Fruit fly (Drosophila melanogaster): Measurements from ENCODE around the gene Dhc16F.

The Dhc16F gene

DNA sequence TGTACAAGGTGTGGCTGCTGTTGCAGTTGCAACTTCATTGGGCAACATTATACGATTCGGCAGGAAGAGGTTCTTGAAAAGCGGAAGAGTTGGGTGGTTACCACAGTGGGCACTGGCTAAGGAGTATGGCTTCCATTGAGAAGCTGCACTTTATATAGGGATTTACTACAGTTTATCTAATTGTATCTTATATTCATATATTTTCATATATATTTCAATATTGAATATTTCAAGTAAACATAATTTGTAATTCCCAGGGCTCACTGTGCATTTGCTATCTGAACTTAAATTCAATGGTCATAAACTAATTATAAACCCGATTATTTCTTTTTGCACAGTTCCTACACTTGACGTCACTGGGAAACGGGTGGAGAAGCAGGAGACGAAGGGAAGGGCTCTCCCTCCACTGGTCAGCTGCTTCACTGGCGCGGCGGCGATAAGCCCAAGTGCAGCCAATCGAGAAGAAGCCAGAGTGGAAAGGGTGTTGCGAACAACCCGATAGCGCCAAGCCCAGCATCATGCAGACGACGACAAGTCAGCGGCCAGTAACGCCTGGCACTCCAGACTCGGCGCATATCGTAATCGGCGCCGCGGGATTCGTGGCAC, 30.6 kb downstream of the Dhc16F start (continued):
- no peak for TF ChIP-seq Hey (tag; optimal IDR thresholded peaks at IDR 0.05)
- no peak for TF ChIP-seq eyg (GFP tag; optimal IDR thresholded peaks at IDR 0.05)
- no peak for TF ChIP-seq chm (GFP tag; IDR thresholded peaks at IDR 0.05)
- no peak for TF ChIP-seq CG6272 (GFP tag; IDR thresholded peaks at IDR 0.05)
- TF ChIP-seq Med (GFP tag), result no peak
- TF ChIP-seq CG9876 (GFP tag; optimal IDR thresholded peaks at IDR 0.05), result no peak
- TF ChIP-seq CG8765 (GFP tag; IDR thresholded peaks at IDR 0.05), result no peak
- no peak for TF ChIP-seq crc (GFP tag; optimal IDR thresholded peaks at IDR 0.05)
- peak; percentile 28 for TF ChIP-seq Dek (tag; optimal IDR thresholded peaks at IDR 0.05)
- TF ChIP-seq sug (tag; optimal IDR thresholded peaks at IDR 0.05), result peak; percentile 15
- no peak for TF ChIP-seq CG9437 (GFP tag; optimal IDR thresholded peaks at IDR 0.05)
- TF ChIP-seq Dbx (GFP tag; IDR thresholded peaks at IDR 0.05), result peak; percentile 55; the same call in 1 of the 3 replicates
- TF ChIP-seq CG3838 (GFP tag; optimal IDR thresholded peaks at IDR 0.05), result no peak
- TF ChIP-seq NC2β (GFP tag; optimal IDR thresholded peaks at IDR 0.05), result no peak
- TF ChIP-seq fru (optimal IDR thresholded peaks at IDR 0.05), result no peak
- no peak for TF ChIP-seq danr (GFP tag; IDR thresholded peaks at IDR 0.05)
- TF ChIP-seq Chrac-16 (GFP tag; optimal IDR thresholded peaks at IDR 0.05), result no peak
- TF ChIP-seq Dad (GFP tag; optimal IDR thresholded peaks at IDR 0.05), result no peak
- no peak for TF ChIP-seq CG3163 (GFP tag; optimal IDR thresholded peaks at IDR 0.05)
- TF ChIP-seq Doc2 (GFP tag; IDR thresholded peaks at IDR 0.05), result no peak
- TF ChIP-seq PHDP (tag; optimal IDR thresholded peaks at IDR 0.05), result peak; percentile 53
- TF ChIP-seq odd (GFP tag; optimal IDR thresholded peaks at IDR 0.05), result no peak
- peak; percentile 48 for TF ChIP-seq Oli (tag; optimal IDR thresholded peaks at IDR 0.05)
- no peak for TF ChIP-seq twi (tag; optimal IDR thresholded peaks at IDR 0.05)
- peak in 1 of 2 experiments; percentile 37 for TF ChIP-seq dpn (GFP tag; optimal IDR thresholded peaks at IDR 0.05)
- TF ChIP-seq tio (GFP tag; optimal IDR thresholded peaks at IDR 0.05), result no peak
- TF ChIP-seq Nf-YA (GFP tag; IDR thresholded peaks at IDR 0.05), result no peak
- TF ChIP-seq gem (tag; optimal IDR thresholded peaks at IDR 0.05), result peak; percentile 62
- TF ChIP-seq CG11247 (GFP tag; IDR thresholded peaks at IDR 0.05), result no peak
- TF ChIP-seq CG13287 (GFP tag; IDR thresholded peaks at IDR 0.05; ENCODE audit: partially characterized antibody), result no peak
- no peak for TF ChIP-seq cg (GFP tag; optimal IDR thresholded peaks at IDR 0.05)
- TF ChIP-seq kah (GFP tag; optimal IDR thresholded peaks at IDR 0.05), result no peak
- no peak; the same call in 1 of the 2 replicates for TF ChIP-seq Taf1 (GFP tag; IDR thresholded peaks at IDR 0.05)
- TF ChIP-seq CG1792 (GFP tag; optimal IDR thresholded peaks at IDR 0.05), result no peak
- TF ChIP-seq CG17186 (GFP tag; optimal IDR thresholded peaks at IDR 0.05), result no peak
- no peak for TF ChIP-seq CG15601 (tag; optimal IDR thresholded peaks at IDR 0.05)
- no peak for TF ChIP-seq CG6813 (GFP tag; optimal IDR thresholded peaks at IDR 0.05)
- peak; percentile 40; the same call in 1 of the 2 replicates for TF ChIP-seq ranshi (GFP tag; IDR thresholded peaks at IDR 0.05)
- TF ChIP-seq CG2875 (GFP tag; optimal IDR thresholded peaks at IDR 0.05), result no peak
- no peak for TF ChIP-seq CG16813 (GFP tag; IDR thresholded peaks at IDR 0.05; ENCODE audit: partially characterized antibody)
- no peak for TF ChIP-seq ewg (GFP tag; optimal IDR thresholded peaks at IDR 0.05)
- TF ChIP-seq al (GFP tag; IDR thresholded peaks at IDR 0.05), result peak; percentile 47
- no peak for TF ChIP-seq tin (GFP tag; optimal IDR thresholded peaks at IDR 0.05)
- TF ChIP-seq CG3726 (GFP tag; IDR thresholded peaks at IDR 0.05), result no peak
- TF ChIP-seq chinmo (GFP tag; IDR thresholded peaks at IDR 0.05; ENCODE audit: partially characterized antibody), result no peak
- TF ChIP-seq Hmx (GFP tag; optimal IDR thresholded peaks at IDR 0.05), result no peak
- TF ChIP-seq CG11398 (GFP tag; optimal IDR thresholded peaks at IDR 0.05), result no peak
- TF ChIP-seq Pdp1 (GFP tag; optimal IDR thresholded peaks at IDR 0.05), result no peak
- peak; percentile 2 for TF ChIP-seq CG7839 (tag; optimal IDR thresholded peaks at IDR 0.05)
- peak; percentile 32 for TF ChIP-seq caup (GFP tag; optimal IDR thresholded peaks at IDR 0.05; ENCODE audit: severe bottlenecking)
- TF ChIP-seq Atf3 (GFP tag; optimal IDR thresholded peaks at IDR 0.05), result no peak
